Fruit fly (Drosophila melanogaster): ENCODE results near the gene wwk.

dm6 chr2L:15055105-15055504 lies 19.5 kb upstream of the wwk start:
- TF ChIP-seq Sox102F (GFP tag; optimal IDR thresholded peaks at IDR 0.05) (no peak), CG6808 (GFP tag; optimal IDR thresholded peaks at IDR 0.05) (no peak), cyc (GFP tag; optimal IDR thresholded peaks at IDR 0.05) (no peak), fd59A (GFP tag; optimal IDR thresholded peaks at IDR 0.05) (no peak), Ets21C (GFP tag; optimal IDR thresholded peaks at IDR 0.05) (no peak), Gug (GFP tag; IDR thresholded peaks at IDR 0.05) (no peak), acj6 (GFP tag; optimal IDR thresholded peaks at IDR 0.05) (no peak), fkh (GFP tag; optimal IDR thresholded peaks at IDR 0.05) (no peak), CG11902 (GFP tag; optimal IDR thresholded peaks at IDR 0.05) (no peak), esn (GFP tag; optimal IDR thresholded peaks at IDR 0.05) (no peak)
